Fruit fly (Drosophila melanogaster): ENCODE measurements around the gene Fuca.

Fuca gene

dm6 chr3L:11493090-11493807 is 29.3 kb downstream of the Fuca start (continued):
- no peak for TF ChIP-seq ase (GFP tag; IDR thresholded peaks at IDR 0.05)
- TF ChIP-seq CG7987 (GFP tag; optimal IDR thresholded peaks at IDR 0.05) = no peak
- TF ChIP-seq CG10321 (GFP tag; IDR thresholded peaks at IDR 0.05) = no peak
- TF ChIP-seq CG4707 (GFP tag; optimal IDR thresholded peaks at IDR 0.05) = peak; percentile 41
- no peak for TF ChIP-seq Hr39 (optimal IDR thresholded peaks at IDR 0.05)
- no peak for TF ChIP-seq CG17802 (tag; optimal IDR thresholded peaks at IDR 0.05)
- TF ChIP-seq ftz-f1 (GFP tag; optimal IDR thresholded peaks at IDR 0.05) = no peak
- TF ChIP-seq caup (GFP tag; optimal IDR thresholded peaks at IDR 0.05; ENCODE audit: severe bottlenecking) = no peak
- TF ChIP-seq CG8944 (GFP tag; optimal IDR thresholded peaks at IDR 0.05) = no peak
- TF ChIP-seq CG10209 (GFP tag; optimal IDR thresholded peaks at IDR 0.05) = peak; percentile 14
- TF ChIP-seq Dad (GFP tag; optimal IDR thresholded peaks at IDR 0.05) = no peak
- peak; percentile 11; the same call in 1 of the 2 replicates for TF ChIP-seq HLH3B (GFP tag; IDR thresholded peaks at IDR 0.05)
- TF ChIP-seq mld (GFP tag; IDR thresholded peaks at IDR 0.05; ENCODE audit: partially characterized antibody) = no peak
- no peak for TF ChIP-seq CG18619 (GFP tag; optimal IDR thresholded peaks at IDR 0.05)
- TF ChIP-seq sna (GFP tag; IDR thresholded peaks at IDR 0.05; ENCODE audit: partially characterized antibody) = peak; percentile 47; the same call in 1 of the 2 replicates
- TF ChIP-seq Dp (GFP tag; optimal IDR thresholded peaks at IDR 0.05) = no peak
- TF ChIP-seq GATAe (GFP tag; conservative IDR thresholded peaks at IDR 0.05) = no peak
- no peak for TF ChIP-seq shn (GFP tag; optimal IDR thresholded peaks at IDR 0.05)
- TF ChIP-seq Doc3 (GFP tag; IDR thresholded peaks at IDR 0.05; ENCODE audit: partially characterized antibody) = peak; percentile 14; the same call in 1 of the 3 replicates
- TF ChIP-seq en (GFP tag; optimal IDR thresholded peaks at IDR 0.05) = no peak
- TF ChIP-seq abd-A (tag; optimal IDR thresholded peaks at IDR 0.05) = peak; percentile 78
- no peak for TF ChIP-seq jing (GFP tag; optimal IDR thresholded peaks at IDR 0.05)
- TF ChIP-seq Tbp (GFP tag; optimal IDR thresholded peaks at IDR 0.05) = no peak
- TF ChIP-seq eyg (GFP tag; optimal IDR thresholded peaks at IDR 0.05) = no peak
- TF ChIP-seq CG10147 (GFP tag; optimal IDR thresholded peaks at IDR 0.05) = no peak
- TF ChIP-seq Hr3 (GFP tag; optimal IDR thresholded peaks at IDR 0.05) = no peak
- TF ChIP-seq slp2 (GFP tag; optimal IDR thresholded peaks at IDR 0.05) = no peak
- TF ChIP-seq scrt (GFP tag; optimal IDR thresholded peaks at IDR 0.05) = peak; percentile 40
- peak; percentile 30 for TF ChIP-seq CG17359 (tag; optimal IDR thresholded peaks at IDR 0.05)
- no peak; the same call in 1 of the 2 replicates for TF ChIP-seq Awh (GFP tag; IDR thresholded peaks at IDR 0.05)
- TF ChIP-seq H2.0 (GFP tag; IDR thresholded peaks at IDR 0.05) = no peak
- no peak for TF ChIP-seq Hmx (GFP tag; optimal IDR thresholded peaks at IDR 0.05)
- no peak for TF ChIP-seq CG31388 (GFP tag; optimal IDR thresholded peaks at IDR 0.05)
- TF ChIP-seq CG15011 (GFP tag; optimal IDR thresholded peaks at IDR 0.05) = no peak
- peak; percentile 71 for TF ChIP-seq CG12769 (tag; optimal IDR thresholded peaks at IDR 0.05)
- TF ChIP-seq CG14014 (GFP tag; IDR thresholded peaks at IDR 0.05) = no peak
- TF ChIP-seq HmgZ (tag; optimal IDR thresholded peaks at IDR 0.05) = no peak
- TF ChIP-seq BEAF-32 (GFP tag; optimal IDR thresholded peaks at IDR 0.05) = no peak
- peak; percentile 23 for TF ChIP-seq Asciz (GFP tag; optimal IDR thresholded peaks at IDR 0.05)
- TF ChIP-seq CG11504 (tag; optimal IDR thresholded peaks at IDR 0.05) = no peak
- no peak for TF ChIP-seq CG2120 (GFP tag; optimal IDR thresholded peaks at IDR 0.05)
- TF ChIP-seq CG3407 (GFP tag; optimal IDR thresholded peaks at IDR 0.05) = no peak
- no peak for TF ChIP-seq lilli (GFP tag; optimal IDR thresholded peaks at IDR 0.05)
- no peak for TF ChIP-seq chn (GFP tag; optimal IDR thresholded peaks at IDR 0.05)
- TF ChIP-seq z (GFP tag; IDR thresholded peaks at IDR 0.05) = peak; percentile 53; the same call in 1 of the 3 replicates
- TF ChIP-seq HmgD (GFP tag; optimal IDR thresholded peaks at IDR 0.05) = no peak
- TF ChIP-seq Opbp (GFP tag; IDR thresholded peaks at IDR 0.05; ENCODE audit: partially characterized antibody) = no peak
- TF ChIP-seq CG2889 (GFP tag; IDR thresholded peaks at IDR 0.05) = no peak
- no peak for TF ChIP-seq hth (optimal IDR thresholded peaks at IDR 0.05)
- TF ChIP-seq MTF-1 (GFP tag; optimal IDR thresholded peaks at IDR 0.05; ENCODE audit: borderline replicate concordance) = no peak
